Worm (Caenorhabditis elegans) whole organism, L2 larva: ENCODE data around the gene F35F10.7.

Experiments used
- C34F6.9 ChIP-seq: fragments of 150-350 bp; optimal IDR thresholded peaks from 2 replicates; lab custom pipeline; 2014; ENCODE audit warnings: missing biosample characterization, missing genetic modification characterization
- F13H6.1 ChIP-seq: sonication (generic microtip); optimal IDR thresholded peaks from 2 replicates; lab custom pipeline; 2016; ENCODE audit warnings: missing genetic modification characterization, missing compliant biosample characterization
- R02D3.7 ChIP-seq: fragments of 150-350 bp; optimal IDR thresholded peaks from 2 replicates; lab custom pipeline; 2014; ENCODE audit warnings: missing biosample characterization, missing genetic modification characterization
- Y55F3AM.14 ChIP-seq: fragments of 200-800 bp; sonication (Bioruptor generic); optimal IDR thresholded peaks from 2 replicates; lab custom pipeline; 2018; ENCODE audit warnings: mild to moderate bottlenecking, missing genetic modification characterization, missing compliant biosample characterization
- ZK546.5 ChIP-seq: sonication (generic microtip); optimal IDR thresholded peaks from 2 replicates; lab custom pipeline; 2017; ENCODE audit warnings: missing biosample characterization, missing genetic modification characterization
- aly-2 ChIP-seq: fragments of 150-350 bp; optimal IDR thresholded peaks from 2 replicates; lab custom pipeline; 2014; ENCODE audit warnings: missing biosample characterization, missing genetic modification characterization
- ama-1 ChIP-seq: fragments of 150-350 bp; optimal IDR thresholded peaks from 2 replicates; lab custom pipeline; 2018; ENCODE audit warnings: inconsistent platforms
- ceh-16 ChIP-seq: fragments of 150-350 bp; optimal IDR thresholded peaks from 2 replicates; lab custom pipeline; 2014; ENCODE audit warnings: missing biosample characterization, missing genetic modification characterization
- ceh-82 ChIP-seq: fragments of 150-350 bp; optimal IDR thresholded peaks from 2 replicates; lab custom pipeline; 2014; ENCODE audit warnings: missing biosample characterization, missing genetic modification characterization
- crh-2 ChIP-seq: sonication (generic microtip); optimal IDR thresholded peaks from 2 replicates; lab custom pipeline; 2017; ENCODE audit warnings: missing biosample characterization, missing genetic modification characterization
- dmd-4 ChIP-seq: sonication (generic microtip); optimal IDR thresholded peaks from 2 replicates; lab custom pipeline; 2017; ENCODE audit warnings: missing biosample characterization, missing genetic modification characterization
- egl-27 ChIP-seq: sonication (generic microtip); optimal IDR thresholded peaks from 3 replicates; lab custom pipeline; 2017; ENCODE audit warnings: missing biosample characterization, missing genetic modification reagents, missing genetic modification characterization
- elt-1 ChIP-seq: fragments of 150-350 bp; optimal IDR thresholded peaks from 2 replicates; lab custom pipeline; 2014; ENCODE audit warnings: missing biosample characterization, missing genetic modification characterization
- elt-3 ChIP-seq: sonication (generic microtip); optimal IDR thresholded peaks from 2 replicates; lab custom pipeline; 2017; ENCODE audit warnings: missing biosample characterization, missing genetic modification characterization
- fos-1 ChIP-seq: fragments of 150-350 bp; optimal IDR thresholded peaks from 2 replicates; lab custom pipeline; 2014; ENCODE audit warnings: missing biosample characterization, missing genetic modification characterization
- gmeb-1 ChIP-seq: fragments of 150-350 bp; optimal IDR thresholded peaks from 2 replicates; lab custom pipeline; 2014; ENCODE audit warnings: missing biosample characterization, missing genetic modification characterization
- lin-11 ChIP-seq: fragments of 150-350 bp; sonication (generic microtip); optimal IDR thresholded peaks from 2 replicates; lab custom pipeline; 2014; ENCODE audit warnings: missing biosample characterization, missing genetic modification characterization, inconsistent platforms, mixed read lengths
- lin-13 ChIP-seq: fragments of 150-350 bp; optimal IDR thresholded peaks from 2 replicates; lab custom pipeline; 2014; ENCODE audit warnings: missing biosample characterization, missing genetic modification reagents, missing genetic modification characterization
- lin-39 ChIP-seq: fragments of 150-350 bp; optimal IDR thresholded peaks from 2 replicates; lab custom pipeline; 2014; ENCODE audit warnings: missing biosample characterization, missing genetic modification reagents, missing genetic modification characterization
- lsy-2 ChIP-seq, 2 experiments: fragments of 150-350 bp in 1 of 2; sonication (generic microtip) in 1 of 2; optimal IDR thresholded peaks; 2 replicates each; lab custom pipeline; 2014 to 2017; ENCODE audit warnings: missing biosample characterization in 2 of 2, missing genetic modification characterization in 2 of 2
- mab-5 ChIP-seq: fragments of 150-350 bp; optimal IDR thresholded peaks from 2 replicates; lab custom pipeline; 2014; ENCODE audit warnings: missing biosample characterization, missing genetic modification characterization
- mbf-1 ChIP-seq: sonication (generic microtip); optimal IDR thresholded peaks from 2 replicates; lab custom pipeline; 2017; ENCODE audit warnings: missing biosample characterization, missing genetic modification characterization
- mdl-1 ChIP-seq, 2 experiments: fragments of 150-350 bp in 1 of 2; sonication (generic microtip) in 1 of 2; optimal IDR thresholded peaks; 2 replicates each; lab custom pipeline; 2017; ENCODE audit warnings: missing biosample characterization in 2 of 2, missing genetic modification characterization in 2 of 2
- nhr-10 ChIP-seq: sonication (generic microtip); optimal IDR thresholded peaks from 2 replicates; lab custom pipeline; 2017; ENCODE audit warnings: missing biosample characterization, missing genetic modification characterization
- nhr-11 ChIP-seq: fragments of 150-350 bp; optimal IDR thresholded peaks from 2 replicates; lab custom pipeline; 2014; ENCODE audit warnings: missing biosample characterization, missing genetic modification characterization
- nhr-12 ChIP-seq: fragments of 150-350 bp; optimal IDR thresholded peaks from 2 replicates; lab custom pipeline; 2014; ENCODE audit warnings: missing biosample characterization, missing genetic modification characterization
- nhr-129 ChIP-seq: fragments of 150-350 bp; optimal IDR thresholded peaks from 2 replicates; lab custom pipeline; 2014; ENCODE audit warnings: missing biosample characterization, missing genetic modification characterization
- nhr-23 ChIP-seq: fragments of 150-350 bp; optimal IDR thresholded peaks from 2 replicates; lab custom pipeline; 2014; ENCODE audit warnings: missing biosample characterization, missing genetic modification reagents, missing genetic modification characterization
- nhr-237 ChIP-seq: fragments of 150-350 bp; optimal IDR thresholded peaks from 2 replicates; lab custom pipeline; 2014; ENCODE audit warnings: missing biosample characterization, missing genetic modification characterization
- nhr-25 ChIP-seq: fragments of 150-350 bp; sonication (generic microtip); optimal IDR thresholded peaks from 3 replicates; lab custom pipeline; 2014; ENCODE audit warnings: missing biosample characterization, missing genetic modification characterization
- nhr-6 ChIP-seq: fragments of 150-350 bp; optimal IDR thresholded peaks from 2 replicates; lab custom pipeline; 2014; ENCODE audit warnings: missing biosample characterization, missing genetic modification characterization
- nhr-77 ChIP-seq: fragments of 150-350 bp; optimal IDR thresholded peaks from 2 replicates; lab custom pipeline; 2014; ENCODE audit warnings: missing biosample characterization, missing genetic modification characterization
- peb-1 ChIP-seq: fragments of 150-350 bp; optimal IDR thresholded peaks from 2 replicates; lab custom pipeline; 2014; ENCODE audit warnings: missing biosample characterization, missing genetic modification characterization
- sem-4 ChIP-seq: fragments of 150-350 bp; optimal IDR thresholded peaks from 2 replicates; lab custom pipeline; 2014; ENCODE audit warnings: missing biosample characterization, missing genetic modification reagents, missing genetic modification characterization
- skn-1 ChIP-seq: sonication (generic microtip); optimal IDR thresholded peaks from 2 replicates; lab custom pipeline; 2017; ENCODE audit warnings: missing biosample characterization, missing genetic modification characterization
- sma-3 ChIP-seq: sonication (generic microtip); optimal IDR thresholded peaks from 2 replicates; lab custom pipeline; 2016; ENCODE audit warnings: missing genetic modification reagents, missing genetic modification characterization, missing compliant biosample characterization
- sma-9 ChIP-seq, 2 experiments: fragments of 150-350 bp in 1 of 2; sonication (generic microtip) in 1 of 2; optimal IDR thresholded peaks; 2 replicates each; lab custom pipeline; 2014 to 2016; ENCODE audit warnings: missing genetic modification characterization in 2 of 2, mild to moderate bottlenecking in 1 of 2, missing biosample characterization in 1 of 2, missing compliant biosample characterization in 1 of 2, missing genetic modification reagents in 1 of 2, moderate library complexity in 1 of 2
- snpc-4 ChIP-seq: fragments of 150-350 bp; optimal IDR thresholded peaks from 2 replicates; lab custom pipeline; 2014; ENCODE audit warnings: missing biosample characterization, missing genetic modification characterization
- unc-39 ChIP-seq: fragments of 150-350 bp; optimal IDR thresholded peaks from 2 replicates; lab custom pipeline; 2014; ENCODE audit warnings: missing biosample characterization, missing genetic modification characterization
- unc-55 ChIP-seq: fragments of 150-350 bp; sonication (generic microtip); optimal IDR thresholded peaks from 3 replicates; lab custom pipeline; 2014; ENCODE audit warnings: missing biosample characterization, missing genetic modification reagents, missing genetic modification characterization
- unc-62 ChIP-seq: fragments of 150-350 bp; optimal IDR thresholded peaks from 2 replicates; lab custom pipeline; 2014; ENCODE audit warnings: missing biosample characterization, missing genetic modification reagents, missing genetic modification characterization
- zag-1 ChIP-seq: fragments of 150-350 bp; optimal IDR thresholded peaks from 2 replicates; lab custom pipeline; 2014; ENCODE audit warnings: missing biosample characterization, missing genetic modification characterization
- ztf-1 ChIP-seq: fragments of 200-800 bp; sonication (Bioruptor generic); conservative IDR thresholded peaks from 2 replicates; pipeline ENCODE4 v1.3.6; 2022; ENCODE audit warnings: missing genetic modification characterization, missing compliant biosample characterization
- ztf-11 ChIP-seq: sonication (generic microtip); optimal IDR thresholded peaks from 2 replicates; lab custom pipeline; 2017; ENCODE audit warnings: missing biosample characterization, missing genetic modification characterization
- ztf-4 ChIP-seq: fragments of 150-350 bp; optimal IDR thresholded peaks from 2 replicates; lab custom pipeline; 2014; ENCODE audit warnings: missing biosample characterization, missing genetic modification characterization

The F35F10.7 gene

DNA sequence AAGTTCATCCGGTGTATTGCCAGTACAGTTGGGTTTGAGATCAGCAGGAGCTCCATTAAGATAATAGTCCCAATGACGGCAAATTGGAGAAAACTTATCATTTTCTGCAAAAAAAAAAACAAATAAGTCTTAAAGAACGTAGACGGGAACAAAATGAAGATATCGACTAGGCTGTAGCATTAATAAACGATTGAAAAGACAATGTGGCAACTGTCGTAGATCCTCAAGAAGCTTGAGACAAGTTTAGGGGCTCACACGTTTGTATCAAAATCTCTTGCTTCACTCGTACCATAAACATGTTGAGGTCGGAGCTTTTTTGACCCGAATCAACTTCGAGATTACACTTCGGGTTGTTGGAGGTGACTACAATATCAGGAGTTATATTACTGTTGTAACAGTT, 32.8 kb upstream of the F35F10.7 start, which contains the start of gene F35F10.14:
F35F10.14 (minus strand) TSS at position 101 of the 400 bp plus-strand sequence.
- TF ChIP-seq ztf-1 (GFP tag; lab: Robert Waterston, UW) (no peak), snpc-4 (tag; lab: Kevin White, UChicago) (no peak), nhr-25 (no peak), ztf-4 (tag; lab: Kevin White, UChicago) (no peak), sem-4 (tag; lab: Kevin White, UChicago) (no peak), ama-1 (lab: Kevin White, UChicago) (no peak), lin-11 (no peak), F13H6.1 (tag; lab: Kevin White, UChicago) (no peak), crh-2 (tag; lab: Kevin White, UChicago) (no peak), dmd-4 (tag; lab: Kevin White, UChicago) (no peak), skn-1 (tag; lab: Kevin White, UChicago) (no peak), fos-1 (no peak), nhr-10 (tag; lab: Kevin White, UChicago) (no peak), mbf-1 (no peak), unc-55 (GFP tag; lab: Kevin White, UChicago) (no peak), aly-2 (tag; lab: Kevin White, UChicago) (no peak), gmeb-1 (no peak), mab-5 (tag; lab: Kevin White, UChicago) (no peak), unc-62 (GFP tag; lab: Kevin White, UChicago) (no peak), nhr-12 (tag; lab: Kevin White, UChicago) (no peak)

DNA sequence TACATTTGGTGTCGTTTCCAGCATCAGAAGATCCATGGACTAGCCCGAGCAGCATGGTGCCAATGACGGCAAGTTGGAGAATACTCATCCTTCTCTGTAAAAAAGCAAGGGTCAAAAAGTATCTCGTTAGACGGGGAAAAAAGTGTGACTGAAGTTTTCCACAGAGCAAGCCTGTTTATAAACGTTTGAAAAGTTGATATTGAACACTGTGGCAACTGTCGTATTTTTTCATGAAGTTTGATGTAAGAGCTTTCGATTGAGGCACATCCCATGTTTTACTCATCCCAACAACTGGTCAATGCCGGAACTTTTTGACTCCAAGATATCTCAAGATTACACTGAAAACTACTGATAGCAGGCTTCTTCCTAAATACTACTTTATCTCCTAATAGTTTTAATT, 31.7 kb upstream of the F35F10.7 start, which contains the start of gene F35F10.13:
F35F10.13 (minus strand) TSS at position 101 of the 400 bp plus-strand sequence.
- no peak for TF ChIP-seq nhr-11
- TF ChIP-seq lsy-2 (tag; optimal IDR thresholded peaks at IDR 0.05; lab: Kevin White, UChicago): no peak
- TF ChIP-seq ztf-1 (GFP tag; lab: Robert Waterston, UW): no peak
- no peak for TF ChIP-seq mdl-1 (tag; optimal IDR thresholded peaks at IDR 0.05; lab: Kevin White, UChicago)
- TF ChIP-seq ama-1 (lab: Kevin White, UChicago): no peak
- TF ChIP-seq elt-3: no peak
- no peak for TF ChIP-seq peb-1
- no peak for TF ChIP-seq elt-1 (tag; lab: Kevin White, UChicago)
- TF ChIP-seq nhr-25: no peak
- TF ChIP-seq nhr-129 (tag; lab: Kevin White, UChicago): no peak
- no peak for TF ChIP-seq lin-11
- TF ChIP-seq mbf-1: no peak
- TF ChIP-seq ceh-16 (tag; lab: Kevin White, UChicago): no peak

- no peak for TF ChIP-seq nhr-77 (tag; lab: Kevin White, UChicago)
- peak; percentile 70 for TF ChIP-seq sma-9 (GFP tag; optimal IDR thresholded peaks at IDR 0.05; lab: Kevin White, UChicago)
- no peak for TF ChIP-seq sma-9 (tag; optimal IDR thresholded peaks at IDR 0.05; lab: Kevin White, UChicago)
Measured at ce11 chrV:3316108-3316507, 28.9 kb upstream of the F35F10.7 start, which contains the start of gene F35F10.1. Gene F35F10.1, plus strand, starts transcription at chrV:3316307.

- TF ChIP-seq nhr-25 (peak; percentile 84), dmd-4 (tag; lab: Kevin White, UChicago) (no peak), nhr-6 (tag; lab: Kevin White, UChicago) (peak; percentile 76), skn-1 (tag; lab: Kevin White, UChicago) (no peak), F13H6.1 (tag; lab: Kevin White, UChicago) (peak; percentile 91), zag-1 (tag; lab: Kevin White, UChicago) (peak; percentile 64), unc-39 (no peak), nhr-23 (tag; lab: Kevin White, UChicago) (no peak), lin-13 (GFP tag; lab: Kevin White, UChicago) (peak; percentile 76), ztf-1 (GFP tag; lab: Robert Waterston, UW) (no peak), ceh-82 (tag; lab: Kevin White, UChicago) (no peak), lsy-2 (tag; optimal IDR thresholded peaks at IDR 0.05; lab: Kevin White, UChicago) (peak; percentile 41 to 88), unc-62 (GFP tag; lab: Kevin White, UChicago) (no peak), mab-5 (tag; lab: Kevin White, UChicago) (no peak), mdl-1 (tag; optimal IDR thresholded peaks at IDR 0.05; lab: Kevin White, UChicago) (peak; percentile 58 to 65), ZK546.5 (tag; lab: Kevin White, UChicago) (no peak), ceh-16 (tag; lab: Kevin White, UChicago) (no peak), unc-55 (GFP tag; lab: Kevin White, UChicago) (peak; percentile 69), mbf-1 (no peak), lin-39 (tag; lab: Kevin White, UChicago) (no peak), sma-3 (peak; percentile 72), nhr-129 (tag; lab: Kevin White, UChicago) (peak; percentile 80), ama-1 (lab: Kevin White, UChicago) (no peak), nhr-237 (tag; lab: Kevin White, UChicago) (no peak), egl-27 (tag; lab: Kevin White, UChicago) (peak; percentile 78), peb-1 (no peak), elt-3 (no peak), ztf-4 (tag; lab: Kevin White, UChicago) (peak; percentile 40), ztf-11 (tag; lab: Kevin White, UChicago) (no peak), C34F6.9 (tag; lab: Kevin White, UChicago) (peak; percentile 91), sma-9 (GFP tag; optimal IDR thresholded peaks at IDR 0.05; lab: Kevin White, UChicago) (peak; percentile 98), sma-9 (tag; optimal IDR thresholded peaks at IDR 0.05; lab: Kevin White, UChicago) (no peak), R02D3.7 (no peak), Y55F3AM.14 (GFP tag; lab: Kevin White, UChicago) (no peak), crh-2 (tag; lab: Kevin White, UChicago) (peak; percentile 80), sem-4 (tag; lab: Kevin White, UChicago) (peak; percentile 64)
Measured at ce11 chrV:3315308-3315707, 28.1 kb upstream of the F35F10.7 start, which contains the start of gene arrd-19. Gene arrd-19, minus strand, starts transcription at chrV:3315516.
